Fruit fly (Drosophila melanogaster) whole organism, embryonic: ENCODE data around the gene Chchd2.

Experiments used
- Bteb2 ChIP-seq: fragments of 200-800 bp; sonication (Bioruptor generic); optimal IDR thresholded peaks from 2 replicates; lab custom pipeline; 2016; ENCODE audit warnings: missing biosample characterization, missing genetic modification characterization
- CG10267 ChIP-seq: fragments of 200-800 bp; sonication (Bioruptor generic); optimal IDR thresholded peaks from 2 replicates; lab custom pipeline; 2018; ENCODE audit warnings: missing biosample characterization, mild to moderate bottlenecking, missing genetic modification characterization, moderate library complexity
- CG1603 ChIP-seq: fragments of 200-800 bp; sonication (Bioruptor generic); optimal IDR thresholded peaks from 2 replicates; lab custom pipeline; 2019; ENCODE audit warnings: missing biosample characterization, mild to moderate bottlenecking, missing genetic modification characterization, moderate library complexity
- CG17912 ChIP-seq: fragments of 200-800 bp; sonication (Bioruptor generic); optimal IDR thresholded peaks from 2 replicates; lab custom pipeline; 2018; ENCODE audit warnings: missing biosample characterization, mild to moderate bottlenecking, missing genetic modification characterization
- CG18011 ChIP-seq: fragments of 200-800 bp; sonication (Bioruptor generic); optimal IDR thresholded peaks from 2 replicates; lab custom pipeline; 2017; ENCODE audit warnings: missing biosample characterization, missing genetic modification characterization, mild to moderate bottlenecking, moderate library complexity, missing genotype
- CG2712 ChIP-seq: fragments of 200-800 bp; optimal IDR thresholded peaks from 3 replicates; lab custom pipeline; 2019; ENCODE audit warnings: missing biosample characterization, mild to moderate bottlenecking, missing genetic modification characterization, moderate library complexity
- CG3163 ChIP-seq: fragments of 200-800 bp; sonication (Bioruptor generic); optimal IDR thresholded peaks from 3 replicates; lab custom pipeline; 2016; ENCODE audit warnings: missing biosample characterization, missing genetic modification characterization
- CG33557 ChIP-seq: fragments of 200-800 bp; sonication (Bioruptor generic); optimal IDR thresholded peaks from 2 replicates; lab custom pipeline; 2019; ENCODE audit warnings: missing biosample characterization, mild to moderate bottlenecking, missing genetic modification characterization, moderate library complexity
- CG5245 ChIP-seq: fragments of 200-800 bp; sonication (Bioruptor generic); optimal IDR thresholded peaks from 3 replicates; lab custom pipeline; 2016; ENCODE audit warnings: missing biosample characterization, missing genetic modification characterization
- CG8388 ChIP-seq: fragments of 200-800 bp; sonication (Bioruptor generic); optimal IDR thresholded peaks from 2 replicates; lab custom pipeline; 2019; ENCODE audit warnings: missing biosample characterization, mild to moderate bottlenecking, missing genetic modification characterization, moderate library complexity
- CG9215 ChIP-seq: fragments of 200-800 bp; sonication (Bioruptor generic); IDR thresholded peaks from 2 replicates; pipeline ENCODE4 v1.3.6; 2022; ENCODE audit warnings: missing biosample characterization, missing genetic modification characterization
- Deaf1 ChIP-seq: fragments of 200-800 bp; optimal IDR thresholded peaks from 3 replicates; lab custom pipeline; 2019; ENCODE audit warnings: missing biosample characterization, mild to moderate bottlenecking, missing genetic modification characterization, moderate library complexity
- Dref ChIP-seq: fragments of 200-800 bp; sonication (Bioruptor generic); IDR thresholded peaks from 2 replicates; pipeline ENCODE4 v1.3.6; 2022; ENCODE audit warnings: missing biosample characterization, missing genetic modification characterization
- Gsc ChIP-seq: fragments of 200-800 bp; sonication (Bioruptor generic); IDR thresholded peaks from 2 replicates; pipeline ENCODE4 v1.3.6; 2022; ENCODE audit warnings: missing biosample characterization, missing genetic modification characterization
- HLH3B ChIP-seq: fragments of 200-800 bp; sonication (Bioruptor generic); IDR thresholded peaks from 2 replicates; pipeline ENCODE4 v1.3.6; 2022; ENCODE audit warnings: missing biosample characterization, missing genetic modification characterization
- Hmr ChIP-seq: fragments of 200-800 bp; sonication (Bioruptor generic); optimal IDR thresholded peaks from 3 replicates; lab custom pipeline; 2017; ENCODE audit warnings: mild to moderate bottlenecking, missing biosample characterization, missing genetic modification reagents, missing genetic modification characterization
- Jarid2 ChIP-seq: fragments of 200-800 bp; sonication (Bioruptor generic); optimal IDR thresholded peaks from 3 replicates; lab custom pipeline; 2017; ENCODE audit warnings: mild to moderate bottlenecking, missing biosample characterization, missing genetic modification reagents, missing genetic modification characterization
- MBD-R2 ChIP-seq: fragments of 200-800 bp; sonication (Bioruptor generic); IDR thresholded peaks from 2 replicates; pipeline ENCODE4 v1.3.6; 2022; ENCODE audit warnings: missing biosample characterization, missing genetic modification characterization
- MESR4 ChIP-seq: fragments of 200-800 bp; sonication (Bioruptor generic); optimal IDR thresholded peaks from 2 replicates; lab custom pipeline; 2018; ENCODE audit warnings: missing biosample characterization, mild to moderate bottlenecking, missing genetic modification characterization, moderate library complexity
- Myb ChIP-seq: fragments of 200-800 bp; sonication (Bioruptor generic); optimal IDR thresholded peaks from 2 replicates; lab custom pipeline; 2016; ENCODE audit warnings: missing biosample characterization, missing genetic modification characterization
- Neu2 ChIP-seq: fragments of 200-800 bp; sonication (Bioruptor generic); optimal IDR thresholded peaks from 3 replicates; lab custom pipeline; 2016; ENCODE audit warnings: missing biosample characterization, missing genetic modification characterization, borderline replicate concordance
- Rx ChIP-seq: fragments of 200-800 bp; sonication (Bioruptor generic); IDR thresholded peaks from 2 replicates; pipeline ENCODE4 v1.3.6; 2022; ENCODE audit warnings: missing biosample characterization, missing genetic modification characterization
- Sox100B ChIP-seq: fragments of 200-800 bp; sonication (Bioruptor generic); optimal IDR thresholded peaks from 3 replicates; lab custom pipeline; 2018; ENCODE audit warnings: missing biosample characterization, mild to moderate bottlenecking, missing genetic modification characterization
- Xbp1 ChIP-seq: fragments of 200-800 bp; sonication (Bioruptor generic); optimal IDR thresholded peaks from 3 replicates; lab custom pipeline; 2016; ENCODE audit warnings: missing biosample characterization, mild to moderate bottlenecking, missing genetic modification characterization
- amos ChIP-seq: fragments of 200-800 bp; sonication (Bioruptor generic); IDR thresholded peaks from 2 replicates; pipeline ENCODE4 v1.3.6; 2022; ENCODE audit warnings: missing biosample characterization, missing genetic modification characterization; ENCODE audit not compliant: partially characterized antibody
- ash1 ChIP-seq: fragments of 200-800 bp; sonication (Bioruptor generic); optimal IDR thresholded peaks from 2 replicates; lab custom pipeline; 2018; ENCODE audit warnings: missing biosample characterization, mild to moderate bottlenecking, missing genetic modification characterization
- cad ChIP-seq: fragments of >200 bp; optimal IDR thresholded peaks from 2 replicates; lab custom pipeline; 2017; ENCODE audit warnings: missing biosample characterization, missing genetic modification characterization
- cato ChIP-seq: fragments of 200-800 bp; sonication (Bioruptor generic); optimal IDR thresholded peaks from 2 replicates; lab custom pipeline; 2016; ENCODE audit warnings: missing biosample characterization, missing genetic modification characterization, borderline replicate concordance
- chif ChIP-seq, 2 experiments: fragments of 200-800 bp; sonication (Bioruptor generic); optimal IDR thresholded peaks; 3 replicates each; lab custom pipeline; 2016; ENCODE audit warnings: missing biosample characterization in 2 of 2, missing genetic modification characterization in 2 of 2
- dpn ChIP-seq, 2 experiments: fragments of 200-800 bp; sonication (Bioruptor generic); optimal IDR thresholded peaks; 3 replicates each; lab custom pipeline; 2016; ENCODE audit warnings: missing biosample characterization in 2 of 2, missing genetic modification characterization in 2 of 2
- esg ChIP-seq: fragments of 200-800 bp; sonication (Bioruptor generic); conservative IDR thresholded peaks from 2 replicates; pipeline ENCODE4 v1.3.6; 2022; ENCODE audit warnings: missing biosample characterization, missing genetic modification characterization
- fd102C ChIP-seq: fragments of 200-800 bp; sonication (Bioruptor generic); optimal IDR thresholded peaks from 2 replicates; lab custom pipeline; 2018; ENCODE audit warnings: missing biosample characterization, mild to moderate bottlenecking, missing genetic modification characterization, moderate library complexity
- fd3F ChIP-seq: fragments of 200-800 bp; sonication (Bioruptor generic); optimal IDR thresholded peaks from 2 replicates; lab custom pipeline; 2018; ENCODE audit warnings: missing biosample characterization, mild to moderate bottlenecking, missing genetic modification characterization, moderate library complexity
- gsb ChIP-seq: fragments of 200-800 bp; sonication (Bioruptor generic); IDR thresholded peaks from 2 replicates; pipeline ENCODE4 v1.3.6; 2022; ENCODE audit warnings: missing biosample characterization, missing genetic modification characterization
- ken ChIP-seq: fragments of 200-800 bp; sonication (Bioruptor generic); IDR thresholded peaks from 3 replicates; pipeline ENCODE4 v1.3.6; 2022; ENCODE audit warnings: missing biosample characterization, missing genetic modification characterization
- lov ChIP-seq, 2 experiments: fragments of 200-800 bp in 1 of 2; fragments of >200 bp in 1 of 2; sonication (Bioruptor generic) in 1 of 2; IDR thresholded peaks in 1 of 2; optimal IDR thresholded peaks in 1 of 2; 2 replicates in 1 of 2; 3 replicates in 1 of 2; pipeline versions ENCODE4 v1.3.6 to Lab custom; 2017 to 2022; ENCODE audit warnings: missing biosample characterization in 1 of 2, missing genetic modification characterization in 1 of 2
- maf-S ChIP-seq: fragments of 200-800 bp; sonication (Bioruptor generic); optimal IDR thresholded peaks from 2 replicates; lab custom pipeline; 2016; ENCODE audit warnings: missing biosample characterization, missing genetic modification characterization
- nerfin-2 ChIP-seq: fragments of 200-800 bp; sonication (Bioruptor generic); IDR thresholded peaks from 2 replicates; pipeline ENCODE4 v1.3.6; 2022; ENCODE audit warnings: missing biosample characterization, missing genetic modification characterization; ENCODE audit not compliant: partially characterized antibody
- nmo ChIP-seq: fragments of 200-800 bp; sonication (Bioruptor generic); optimal IDR thresholded peaks from 2 replicates; lab custom pipeline; 2018; ENCODE audit warnings: missing biosample characterization, mild to moderate bottlenecking, missing genetic modification characterization, moderate library complexity
- oc ChIP-seq: fragments of 200-800 bp; sonication (Bioruptor generic); optimal IDR thresholded peaks from 2 replicates; lab custom pipeline; 2018; ENCODE audit warnings: missing biosample characterization, mild to moderate bottlenecking, missing genetic modification characterization, moderate library complexity
- pb ChIP-seq: fragments of 200-800 bp; sonication (Bioruptor generic); optimal IDR thresholded peaks from 3 replicates; lab custom pipeline; 2016; ENCODE audit warnings: missing biosample characterization, missing genetic modification characterization
- pnt ChIP-seq: fragments of 200-800 bp; sonication (Bioruptor generic); optimal IDR thresholded peaks from 3 replicates; lab custom pipeline; 2016; ENCODE audit warnings: missing biosample characterization, missing genetic modification characterization
- pros ChIP-seq: fragments of 200-800 bp; sonication (Bioruptor generic); optimal IDR thresholded peaks from 3 replicates; lab custom pipeline; 2019; ENCODE audit warnings: missing biosample characterization, mild to moderate bottlenecking, missing genetic modification characterization, moderate library complexity
- salm ChIP-seq: fragments of 200-800 bp; sonication (Bioruptor generic); optimal IDR thresholded peaks from 2 replicates; lab custom pipeline; 2018; ENCODE audit warnings: missing biosample characterization, mild to moderate bottlenecking, missing genetic modification characterization
- sd ChIP-seq: fragments of 200-800 bp; sonication (Bioruptor generic); optimal IDR thresholded peaks from 3 replicates; lab custom pipeline; 2018; ENCODE audit warnings: missing biosample characterization, mild to moderate bottlenecking, missing genetic modification characterization, moderate library complexity
- sens-2 ChIP-seq: fragments of 200-800 bp; sonication (Bioruptor generic); IDR thresholded peaks from 2 replicates; pipeline ENCODE4 v1.3.6; 2022; ENCODE audit warnings: missing biosample characterization, missing genetic modification characterization
- shn ChIP-seq: fragments of 200-800 bp; sonication (Bioruptor generic); optimal IDR thresholded peaks from 3 replicates; lab custom pipeline; 2016; ENCODE audit warnings: missing biosample characterization, missing genetic modification characterization
- tup ChIP-seq: fragments of 200-800 bp; sonication (Bioruptor generic); optimal IDR thresholded peaks from 2 replicates; lab custom pipeline; 2016; ENCODE audit warnings: missing biosample characterization, mild to moderate bottlenecking, missing genetic modification characterization, moderate library complexity

Gene Chchd2

DNA sequence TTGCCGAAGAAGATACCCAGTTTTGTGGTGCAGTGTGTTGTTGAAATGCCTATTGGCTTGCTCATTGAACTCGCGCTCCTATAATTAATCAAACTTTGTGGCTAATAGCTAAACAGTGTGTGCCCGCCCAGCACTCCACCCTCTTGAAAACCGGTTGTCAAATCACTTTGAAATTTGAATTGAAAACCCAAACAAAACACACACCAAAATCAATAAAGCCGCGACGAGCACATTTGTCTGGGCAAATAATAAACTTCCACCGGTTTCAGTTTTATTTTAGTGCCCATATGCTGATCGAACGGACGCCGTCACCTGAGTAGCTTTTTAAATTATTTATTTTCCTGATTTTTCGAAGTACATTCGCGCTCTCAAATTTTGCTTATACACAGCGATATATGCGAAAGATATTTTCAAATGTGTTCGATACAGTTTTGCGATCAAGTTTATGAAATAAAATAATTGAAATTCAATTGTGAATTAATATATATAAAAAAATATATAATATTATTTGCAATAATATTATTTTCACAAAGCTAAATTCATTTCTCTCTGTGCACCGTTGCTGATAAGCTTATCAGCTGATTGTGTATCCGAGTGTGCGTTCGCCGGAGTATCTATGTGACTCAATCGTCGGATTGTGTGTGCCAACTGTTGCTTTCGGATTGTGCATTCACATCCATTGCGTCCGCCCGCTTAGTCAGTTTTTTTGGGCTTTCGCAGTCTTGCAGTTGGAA is 18.9 kb upstream of the Chchd2 start (continued):
- TF ChIP-seq ken (GFP tag; lab: Robert Waterston, UW) (peak; percentile 69; the same call in 1 of the 3 replicates), dpn (GFP tag; optimal IDR thresholded peaks at IDR 0.05; lab: Kevin White, UChicago) (peak in 1 of 2 experiments; percentile 74), ash1 (no peak), fd3F (GFP tag; lab: Kevin White, UChicago) (peak; percentile 69), chif (GFP tag; optimal IDR thresholded peaks at IDR 0.05; lab: Kevin White, UChicago) (no peak), sd (peak; percentile 63), amos (GFP tag; lab: Robert Waterston, UW) (no peak), CG33557 (GFP tag; lab: Kevin White, UChicago) (peak; percentile 29), lov (optimal IDR thresholded peaks at IDR 0.05; lab: Kevin White, UChicago) (no peak), lov (GFP tag; IDR thresholded peaks at IDR 0.05; lab: Robert Waterston, UW) (no peak), CG9215 (GFP tag; lab: Robert Waterston, UW) (peak; percentile 68), cato (peak; percentile 42), pnt (no peak), HLH3B (GFP tag; lab: Robert Waterston, UW) (peak; percentile 82), CG3163 (GFP tag; lab: Kevin White, UChicago) (peak; percentile 12), CG10267 (tag; lab: Kevin White, UChicago) (peak; percentile 77), tup (GFP tag; lab: Kevin White, UChicago) (peak; percentile 16), Jarid2 (GFP tag; lab: Kevin White, UChicago) (no peak), fd102C (GFP tag; lab: Kevin White, UChicago) (peak; percentile 6), Bteb2 (GFP tag; lab: Kevin White, UChicago) (no peak), CG8388 (peak; percentile 82), nmo (GFP tag; lab: Kevin White, UChicago) (peak; percentile 86), Neu2 (GFP tag; lab: Kevin White, UChicago) (no peak), Sox100B (GFP tag; lab: Kevin White, UChicago) (peak; percentile 88), Deaf1 (peak; percentile 71), CG2712 (tag; lab: Kevin White, UChicago) (peak; percentile 89), nerfin-2 (GFP tag; lab: Robert Waterston, UW) (no peak), CG17912 (GFP tag; lab: Kevin White, UChicago) (no peak), Gsc (no peak), Hmr (GFP tag; lab: Kevin White, UChicago) (peak; percentile 87), CG1603 (tag; lab: Kevin White, UChicago) (no peak), MBD-R2 (GFP tag; lab: Robert Waterston, UW) (peak; percentile 42; the same call in 1 of the 2 replicates), esg (GFP tag; lab: Robert Waterston, UW) (peak; percentile 73), Myb (GFP tag; lab: Kevin White, UChicago) (no peak), sens-2 (GFP tag; lab: Robert Waterston, UW) (peak; percentile 41; the same call in 1 of the 2 replicates), CG5245 (GFP tag; lab: Kevin White, UChicago) (peak; percentile 32), Dref (GFP tag; lab: Robert Waterston, UW) (no peak), salm (tag; lab: Kevin White, UChicago) (peak; percentile 71), Xbp1 (peak; percentile 75), maf-S (no peak), MESR4 (GFP tag; lab: Kevin White, UChicago) (no peak), Rx (GFP tag; lab: Robert Waterston, UW) (no peak), pb (GFP tag; lab: Kevin White, UChicago) (no peak), pros (GFP tag; lab: Kevin White, UChicago) (no peak), oc (no peak), gsb (GFP tag; lab: Robert Waterston, UW) (peak; percentile 67; the same call in 1 of the 2 replicates), shn (no peak), CG18011 (GFP tag; lab: Kevin White, UChicago) (peak; percentile 32), cad (GFP tag; lab: Kevin White, UChicago) (no peak)
